Worm (Caenorhabditis elegans): ENCODE measurements around the gene F41C6.4.

- no peak for TF ChIP-seq ama-1 (optimal IDR thresholded peaks at IDR 0.05)
- TF ChIP-seq F13C5.2 (tag; optimal IDR thresholded peaks at IDR 0.05): no peak
- TF ChIP-seq flt-1 (GFP tag; IDR thresholded peaks at IDR 0.05): no peak
- TF ChIP-seq scrt-1 (GFP tag; IDR thresholded peaks at IDR 0.05): no peak
- TF ChIP-seq aly-1 (tag; optimal IDR thresholded peaks at IDR 0.05): no peak
- no peak for TF ChIP-seq hnd-1 (tag; optimal IDR thresholded peaks at IDR 0.05)
- no peak for TF ChIP-seq ceh-36 (tag; optimal IDR thresholded peaks at IDR 0.05)
- no peak for TF ChIP-seq tbx-37 (GFP tag; conservative IDR thresholded peaks at IDR 0.05)
- TF ChIP-seq hmg-4 (GFP tag; optimal IDR thresholded peaks at IDR 0.05): no peak
- TF ChIP-seq tbx-11 (GFP tag; IDR thresholded peaks at IDR 0.05): no peak
- TF ChIP-seq pes-1 (GFP tag; IDR thresholded peaks at IDR 0.05): no peak
- no peak for TF ChIP-seq sea-1 (GFP tag; conservative IDR thresholded peaks at IDR 0.05)
Observed at ce11 chrX:6885227-6885853, 10.7 kb upstream of the F41C6.4 start, which contains the start of gene F41C6.7.
